Fruit fly (Drosophila melanogaster) whole organism, embryonic: ENCODE measurements around the gene CG7182.

Experiments
- Aef1 ChIP-seq: fragments of 200-800 bp; sonication (Bioruptor generic); IDR thresholded peaks from 3 replicates; pipeline ENCODE4 v1.3.6; 2022; ENCODE audit warnings: missing biosample characterization, missing genetic modification characterization
- C15 ChIP-seq: fragments of 200-800 bp; sonication (Bioruptor generic); IDR thresholded peaks from 3 replicates; pipeline ENCODE4 v1.3.6; 2022; ENCODE audit warnings: missing biosample characterization, missing genetic modification characterization
- CG10366 ChIP-seq: fragments of 200-800 bp; sonication (Bioruptor generic); IDR thresholded peaks from 2 replicates; pipeline ENCODE4 v1.3.6; 2022; ENCODE audit warnings: missing biosample characterization, missing genetic modification characterization
- CG11247 ChIP-seq: fragments of 200-800 bp; sonication (Bioruptor generic); IDR thresholded peaks from 2 replicates; pipeline ENCODE4 v1.3.6; 2022; ENCODE audit warnings: missing biosample characterization, missing genetic modification characterization
- CG11456 ChIP-seq: fragments of 200-800 bp; sonication (Bioruptor generic); IDR thresholded peaks from 3 replicates; pipeline ENCODE4 v1.3.6; 2022; ENCODE audit warnings: missing biosample characterization, missing genetic modification characterization
- CG12391 ChIP-seq: fragments of 200-800 bp; sonication (Bioruptor generic); optimal IDR thresholded peaks from 3 replicates; lab custom pipeline; 2018; ENCODE audit warnings: missing biosample characterization, mild to moderate bottlenecking, missing genetic modification characterization, moderate library complexity
- CG15073 ChIP-seq: fragments of 200-800 bp; sonication (Bioruptor generic); optimal IDR thresholded peaks from 2 replicates; lab custom pipeline; 2016; ENCODE audit warnings: missing biosample characterization, missing genetic modification characterization
- CG15514 ChIP-seq: fragments of 200-800 bp; sonication (Bioruptor generic); optimal IDR thresholded peaks from 3 replicates; lab custom pipeline; 2017; ENCODE audit warnings: missing biosample characterization, missing genetic modification characterization, mild to moderate bottlenecking, moderate library complexity, missing genetic modification reagents
- CG1603 ChIP-seq: fragments of 200-800 bp; sonication (Bioruptor generic); optimal IDR thresholded peaks from 2 replicates; lab custom pipeline; 2019; ENCODE audit warnings: missing biosample characterization, mild to moderate bottlenecking, missing genetic modification characterization, moderate library complexity
- CG17802 ChIP-seq: fragments of 200-800 bp; sonication (Bioruptor generic); optimal IDR thresholded peaks from 2 replicates; lab custom pipeline; 2018; ENCODE audit warnings: missing biosample characterization, mild to moderate bottlenecking, missing genetic modification characterization, moderate library complexity
- CG18476 ChIP-seq: fragments of 200-800 bp; sonication (Bioruptor generic); optimal IDR thresholded peaks from 2 replicates; lab custom pipeline; 2016; ENCODE audit warnings: missing biosample characterization, mild to moderate bottlenecking, missing genetic modification characterization
- CG18619 ChIP-seq: fragments of 200-800 bp; sonication (Bioruptor generic); optimal IDR thresholded peaks from 3 replicates; lab custom pipeline; 2017; ENCODE audit warnings: missing biosample characterization, mild to moderate bottlenecking, missing genetic modification characterization
- CG2129 ChIP-seq: fragments of 200-800 bp; sonication (Bioruptor generic); IDR thresholded peaks from 2 replicates; pipeline ENCODE4 v1.3.6; 2022; ENCODE audit warnings: missing biosample characterization, missing genetic modification characterization; ENCODE audit not compliant: partially characterized antibody
- CG2202 ChIP-seq: fragments of 200-800 bp; sonication (Bioruptor generic); optimal IDR thresholded peaks from 2 replicates; lab custom pipeline; 2018; ENCODE audit warnings: missing biosample characterization, mild to moderate bottlenecking, missing genetic modification characterization
- CG2875 ChIP-seq: fragments of 200-800 bp; sonication (Bioruptor generic); optimal IDR thresholded peaks from 2 replicates; lab custom pipeline; 2017; ENCODE audit warnings: missing biosample characterization, mild to moderate bottlenecking, missing genetic modification characterization, missing genetic modification reagents
- CG32532 ChIP-seq: fragments of 200-800 bp; sonication (Bioruptor generic); IDR thresholded peaks from 2 replicates; pipeline ENCODE4 v1.3.6; 2022; ENCODE audit warnings: missing biosample characterization, missing genetic modification characterization
- CG3726 ChIP-seq: fragments of 200-800 bp; sonication (Bioruptor generic); IDR thresholded peaks from 3 replicates; pipeline ENCODE4, ENCODE4 v1.3.6; 2022; ENCODE audit warnings: missing biosample characterization, missing genetic modification characterization
- CG5953 ChIP-seq: fragments of 200-800 bp; sonication (Bioruptor generic); IDR thresholded peaks from 2 replicates; pipeline ENCODE4 v1.3.6; 2022; ENCODE audit warnings: missing biosample characterization, missing genetic modification characterization
- CG8089 ChIP-seq: fragments of 200-800 bp; sonication (Bioruptor generic); optimal IDR thresholded peaks from 3 replicates; lab custom pipeline; 2016; ENCODE audit warnings: missing biosample characterization, missing genetic modification characterization
- CG8281 ChIP-seq: fragments of 200-800 bp; sonication (Bioruptor generic); optimal IDR thresholded peaks from 2 replicates; lab custom pipeline; 2018; ENCODE audit warnings: missing biosample characterization, mild to moderate bottlenecking, missing genetic modification characterization, moderate library complexity
- CG8290 ChIP-seq, 3 experiments: fragments of 200-800 bp; sonication (Bioruptor generic); optimal IDR thresholded peaks; 2 replicates each; lab custom pipeline; 2016 to 2019; ENCODE audit warnings: missing biosample characterization in 3 of 3, missing genetic modification characterization in 3 of 3, mild to moderate bottlenecking in 2 of 3, moderate library complexity in 1 of 3
- CG8388 ChIP-seq: fragments of 200-800 bp; sonication (Bioruptor generic); optimal IDR thresholded peaks from 2 replicates; lab custom pipeline; 2019; ENCODE audit warnings: missing biosample characterization, mild to moderate bottlenecking, missing genetic modification characterization, moderate library complexity
- CG9932 ChIP-seq: fragments of 200-800 bp; sonication (Bioruptor generic); IDR thresholded peaks from 2 replicates; pipeline ENCODE4 v1.3.6; 2022; ENCODE audit warnings: missing biosample characterization, missing genetic modification characterization
- CrebB ChIP-seq: fragments of 200-800 bp; sonication (Bioruptor generic); optimal IDR thresholded peaks from 3 replicates; lab custom pipeline; 2018; ENCODE audit warnings: missing biosample characterization, mild to moderate bottlenecking, missing genetic modification characterization
- Drgx ChIP-seq: fragments of 200-800 bp; sonication (Bioruptor generic); IDR thresholded peaks from 2 replicates; pipeline ENCODE4 v1.3.6; 2022; ENCODE audit warnings: missing biosample characterization, missing genetic modification characterization
- E2f2 ChIP-seq: fragments of 200-800 bp; sonication (Bioruptor generic); IDR thresholded peaks from 2 replicates; pipeline ENCODE4 v1.3.6; 2022; ENCODE audit warnings: missing biosample characterization, missing genetic modification characterization
- Ets65A ChIP-seq: fragments of 200-800 bp; sonication (Bioruptor generic); peaks from one replicate; lab custom pipeline; 2016; ENCODE audit warnings: missing biosample characterization, missing genetic modification characterization
- Hr39 ChIP-seq: fragments of >200 bp; optimal IDR thresholded peaks from 2 replicates; lab custom pipeline; 2017
- MESR4 ChIP-seq: fragments of 200-800 bp; sonication (Bioruptor generic); optimal IDR thresholded peaks from 2 replicates; lab custom pipeline; 2018; ENCODE audit warnings: missing biosample characterization, mild to moderate bottlenecking, missing genetic modification characterization, moderate library complexity
- Med ChIP-seq: fragments of 200-800 bp; sonication (Bioruptor generic); peaks from one replicate; lab custom pipeline; 2016; ENCODE audit warnings: missing biosample characterization, missing genetic modification characterization, mild to moderate bottlenecking, inconsistent platforms, moderate library complexity
- Myb ChIP-seq: fragments of 200-800 bp; sonication (Bioruptor generic); optimal IDR thresholded peaks from 2 replicates; lab custom pipeline; 2016; ENCODE audit warnings: missing biosample characterization, missing genetic modification characterization
- NFAT ChIP-seq: fragments of 200-800 bp; sonication (Bioruptor generic); IDR thresholded peaks from 2 replicates; pipeline ENCODE4 v1.3.6; 2022; ENCODE audit warnings: missing biosample characterization, missing genetic modification characterization
- Oaz ChIP-seq: fragments of 200-800 bp; sonication (Bioruptor generic); IDR thresholded peaks from 2 replicates; pipeline ENCODE4 v1.3.6; 2022; ENCODE audit warnings: missing biosample characterization, missing genetic modification characterization
- Oli ChIP-seq: fragments of 200-800 bp; sonication (Bioruptor generic); optimal IDR thresholded peaks from 2 replicates; lab custom pipeline; 2018; ENCODE audit warnings: missing biosample characterization, mild to moderate bottlenecking, missing genetic modification characterization, moderate library complexity
- aop ChIP-seq: fragments of 200-800 bp; sonication (Bioruptor generic); IDR thresholded peaks from 2 replicates; pipeline ENCODE4 v1.3.6; 2022; ENCODE audit warnings: missing biosample characterization, missing genetic modification characterization
- ci ChIP-seq: fragments of 200-800 bp; sonication (Bioruptor generic); IDR thresholded peaks from 3 replicates; pipeline ENCODE4 v1.3.6; 2022; ENCODE audit warnings: missing biosample characterization, missing genetic modification characterization
- cwo ChIP-seq: fragments of 200-800 bp; sonication (Bioruptor generic); optimal IDR thresholded peaks from 3 replicates; lab custom pipeline; 2017; ENCODE audit warnings: missing biosample characterization, missing genetic modification characterization, mild to moderate bottlenecking, moderate library complexity, missing genetic modification reagents
- da ChIP-seq: fragments of 200-800 bp; sonication (Bioruptor generic); optimal IDR thresholded peaks from 2 replicates; lab custom pipeline; 2016; ENCODE audit warnings: missing biosample characterization, missing genetic modification characterization
- dimm ChIP-seq: fragments of 200-800 bp; sonication (Bioruptor generic); IDR thresholded peaks from 2 replicates; pipeline ENCODE4 v1.3.6; 2022; ENCODE audit warnings: missing biosample characterization, missing genetic modification characterization
- fd96Cb ChIP-seq: fragments of 200-800 bp; sonication (Bioruptor generic); optimal IDR thresholded peaks from 2 replicates; lab custom pipeline; 2018; ENCODE audit warnings: missing biosample characterization, mild to moderate bottlenecking, missing genetic modification characterization, moderate library complexity
- fru ChIP-seq: fragments of >200 bp; optimal IDR thresholded peaks from 2 replicates; lab custom pipeline; 2017
- org-1 ChIP-seq: fragments of 200-800 bp; sonication (Bioruptor generic); optimal IDR thresholded peaks from 2 replicates; lab custom pipeline; 2017; ENCODE audit warnings: missing biosample characterization, missing genetic modification characterization
- p53 ChIP-seq: fragments of 200-800 bp; sonication (Bioruptor generic); optimal IDR thresholded peaks from 2 replicates; lab custom pipeline; 2016; ENCODE audit warnings: missing biosample characterization, missing genetic modification characterization
- peb ChIP-seq: fragments of 200-800 bp; sonication (Bioruptor generic); IDR thresholded peaks from 2 replicates; pipeline ENCODE4 v1.3.6; 2022; ENCODE audit warnings: missing biosample characterization, missing genetic modification characterization
- pho ChIP-seq: fragments of 200-800 bp; sonication (Bioruptor generic); optimal IDR thresholded peaks from 2 replicates; lab custom pipeline; 2016; ENCODE audit warnings: missing biosample characterization, missing genetic modification characterization
- pnt ChIP-seq: fragments of 200-800 bp; sonication (Bioruptor generic); optimal IDR thresholded peaks from 3 replicates; lab custom pipeline; 2016; ENCODE audit warnings: missing biosample characterization, missing genetic modification characterization
- sens ChIP-seq: fragments of 200-800 bp; sonication (Bioruptor generic); peaks from one replicate; lab custom pipeline; 2016; ENCODE audit warnings: missing biosample characterization, missing genetic modification characterization
- slp2 ChIP-seq: fragments of 200-800 bp; sonication (Bioruptor generic); optimal IDR thresholded peaks from 2 replicates; lab custom pipeline; 2016; ENCODE audit warnings: missing biosample characterization, missing genetic modification characterization
- tap ChIP-seq: fragments of 200-800 bp; optimal IDR thresholded peaks from 3 replicates; lab custom pipeline; 2019; ENCODE audit warnings: missing biosample characterization, mild to moderate bottlenecking, missing genetic modification characterization, moderate library complexity
- wor ChIP-seq: fragments of 200-800 bp; sonication (Bioruptor generic); IDR thresholded peaks from 2 replicates; pipeline ENCODE4 v1.3.6; 2022; ENCODE audit warnings: missing biosample characterization, missing genetic modification characterization
- yki ChIP-seq: fragments of >200 bp; optimal IDR thresholded peaks from 3 replicates; lab custom pipeline; 2018

Gene CG7182

dm6 chr3L:8312290-8312689 lies 33.9 kb downstream of the CG7182 start:
- peak; percentile 16; the same call in 1 of the 2 replicates for TF ChIP-seq NFAT (GFP tag; lab: Robert Waterston, UW)
- TF ChIP-seq ci (GFP tag; lab: Robert Waterston, UW): 0 out of 3 replicates have a peak, but pooled peaks have one; percentile 21
- TF ChIP-seq Ets65A (GFP tag; lab: Kevin White, UChicago): peak; percentile 91
- 0 out of 2 replicates have a peak, but pooled peaks have one; percentile 12 for TF ChIP-seq peb (GFP tag; lab: Robert Waterston, UW)
- TF ChIP-seq CG11456: 0 out of 3 replicates have a peak, but pooled peaks have one; percentile 46
- no peak for TF ChIP-seq Oaz (GFP tag; lab: Robert Waterston, UW)
- peak; percentile 10; the same call in 1 of the 2 replicates for TF ChIP-seq CG9932 (GFP tag; lab: Robert Waterston, UW)
- peak; percentile 19 for TF ChIP-seq Hr39 (lab: Kevin White, UChicago)
- no peak for TF ChIP-seq yki (lab: Kevin White, UChicago)
- no peak for TF ChIP-seq CG17802 (tag; lab: Kevin White, UChicago)
- 0 out of 2 replicates have a peak, but pooled peaks have one; percentile 24 for TF ChIP-seq CG11247 (GFP tag; lab: Robert Waterston, UW)

- TF ChIP-seq CG18476 (GFP tag; lab: Kevin White, UChicago) (peak; percentile 57), CG15073 (GFP tag; lab: Kevin White, UChicago) (no peak), p53 (GFP tag; lab: Kevin White, UChicago) (no peak), CG2129 (GFP tag; lab: Robert Waterston, UW) (no peak), CG8290 (GFP tag; optimal IDR thresholded peaks at IDR 0.05; lab: Kevin White, UChicago) (peak; percentile 55), CG8290 (tag; optimal IDR thresholded peaks at IDR 0.05; lab: Kevin White, UChicago) (no peak), CG1603 (no peak), Drgx (GFP tag; lab: Robert Waterston, UW) (no peak), Med (GFP tag; lab: Kevin White, UChicago) (peak; percentile 66), CG8388 (GFP tag; lab: Kevin White, UChicago) (no peak), sens (GFP tag; lab: Kevin White, UChicago) (peak; percentile 89), CG10366 (0 out of 2 replicates have a peak, but pooled peaks have one; percentile 7), CG2202 (no peak), wor (GFP tag; lab: Robert Waterston, UW) (peak; percentile 18; the same call in 1 of the 2 replicates), E2f2 (GFP tag; lab: Robert Waterston, UW) (peak; percentile 83), Aef1 (GFP tag; lab: Robert Waterston, UW) (no peak), da (no peak), org-1 (peak; percentile 41), CG8281 (tag; lab: Kevin White, UChicago) (no peak), MESR4 (no peak), pho (no peak), CG15514 (GFP tag; lab: Kevin White, UChicago) (peak; percentile 73), peb (GFP tag; lab: Robert Waterston, UW) (no peak), C15 (GFP tag; lab: Robert Waterston, UW) (no peak), tap (no peak), aop (GFP tag; lab: Robert Waterston, UW) (no peak), CG18619 (GFP tag; lab: Kevin White, UChicago) (peak; percentile 24), slp2 (GFP tag; lab: Kevin White, UChicago) (no peak), CG12391 (peak; percentile 73), Oli (tag; lab: Kevin White, UChicago) (peak; percentile 56), CrebB (peak; percentile 18), dimm (no peak), CG8089 (GFP tag; lab: Kevin White, UChicago) (no peak), CG2875 (GFP tag; lab: Kevin White, UChicago) (peak; percentile 15), CG5953 (GFP tag; lab: Robert Waterston, UW) (no peak), pnt (GFP tag; lab: Kevin White, UChicago) (no peak), fru (lab: Kevin White, UChicago) (no peak), Myb (peak; percentile 31), fd96Cb (peak; percentile 24), CG32532 (GFP tag; lab: Robert Waterston, UW) (peak; percentile 43), CG3726 (GFP tag; lab: Robert Waterston, UW) (no peak), cwo (GFP tag; lab: Kevin White, UChicago) (peak; percentile 63)
These were observed 37.3 kb downstream of the CG7182 start, which contains the start of gene BI-1 for dm6 chr3L:8308891-8309352. BI-1 (minus strand) TSS chr3L:8308941.
